Worm (Caenorhabditis elegans) whole organism, young adult: ENCODE data around the gene mnat-1.
A peak's percentile ranks its signal among the peaks of the same experiment; 100 is the strongest.

Source experiments
- F10E7.11 ChIP-seq: sonication (generic microtip); optimal IDR thresholded peaks from 2 replicates; lab custom pipeline; 2017; ENCODE audit warnings: mild to moderate bottlenecking, missing genetic modification characterization, moderate library complexity, missing compliant biosample characterization
- F37B4.10 ChIP-seq: fragments of 200-800 bp; sonication (Bioruptor generic); IDR thresholded peaks from 2 replicates; pipeline ENCODE4 v1.3.6; 2022; ENCODE audit warnings: missing genetic modification characterization, missing compliant biosample characterization
- F57A8.1 ChIP-seq: fragments of 200-800 bp; sonication (Bioruptor generic); optimal IDR thresholded peaks from 2 replicates; lab custom pipeline; 2018; ENCODE audit warnings: mild to moderate bottlenecking, missing genetic modification characterization, moderate library complexity, missing compliant biosample characterization
- K12H6.12 ChIP-seq: fragments of 200-800 bp; sonication (Bioruptor generic); optimal IDR thresholded peaks from 2 replicates; lab custom pipeline; 2018; ENCODE audit warnings: mild to moderate bottlenecking, missing genetic modification characterization, missing compliant biosample characterization
- Y53F4B.3 ChIP-seq: fragments of 200-800 bp; sonication (Bioruptor generic); IDR thresholded peaks from 2 replicates; pipeline ENCODE4 v1.3.6; 2022; ENCODE audit warnings: missing genetic modification reagents, missing genetic modification characterization, missing compliant biosample characterization
- atf-7 ChIP-seq: sonication (generic microtip); optimal IDR thresholded peaks from 2 replicates; lab custom pipeline; 2017; ENCODE audit warnings: mild to moderate bottlenecking, missing genetic modification characterization, missing compliant biosample characterization
- bed-2 ChIP-seq: fragments of 200-800 bp; sonication (Bioruptor generic); IDR thresholded peaks from 2 replicates; pipeline ENCODE4 v1.3.6; 2022; ENCODE audit warnings: missing genetic modification reagents, missing genetic modification characterization, missing compliant biosample characterization
- ccch-3 ChIP-seq: fragments of 200-800 bp; sonication (Bioruptor generic); optimal IDR thresholded peaks from 2 replicates; lab custom pipeline; 2018; ENCODE audit warnings: mild to moderate bottlenecking, missing genetic modification characterization, missing compliant biosample characterization
- ceh-58 ChIP-seq: fragments of 200-800 bp; sonication (Bioruptor generic); IDR thresholded peaks from 2 replicates; pipeline ENCODE4 v1.3.6; 2022; ENCODE audit warnings: missing genetic modification characterization, missing compliant biosample characterization
- ekl-4 ChIP-seq: fragments of 200-800 bp; sonication (Bioruptor generic); IDR thresholded peaks from 2 replicates; pipeline ENCODE4 v1.3.6; 2022; ENCODE audit warnings: missing genetic modification reagents, missing genetic modification characterization, missing compliant biosample characterization
- gei-17 ChIP-seq: fragments of 200-800 bp; sonication (Bioruptor generic); optimal IDR thresholded peaks from 2 replicates; lab custom pipeline; 2018; ENCODE audit warnings: mild to moderate bottlenecking, missing genetic modification characterization, missing compliant biosample characterization
- him-1 ChIP-seq: sonication (generic microtip); optimal IDR thresholded peaks from 2 replicates; lab custom pipeline; 2016; ENCODE audit warnings: missing genotype, missing genetic modification reagents, missing genetic modification characterization, missing compliant biosample characterization
- hmg-1.2 ChIP-seq: fragments of 200-800 bp; sonication (Bioruptor generic); IDR thresholded peaks from 2 replicates; pipeline ENCODE4 v1.3.6; 2022; ENCODE audit warnings: missing genetic modification reagents, missing genetic modification characterization, missing compliant biosample characterization
- hsf-1 ChIP-seq: fragments of 200-800 bp; sonication (Bioruptor generic); IDR thresholded peaks from 2 replicates; pipeline ENCODE4 v1.3.6; 2022; ENCODE audit warnings: missing genetic modification reagents, missing genetic modification characterization, missing compliant biosample characterization
- lag-1 ChIP-seq: fragments of 200-800 bp; sonication (Bioruptor generic); IDR thresholded peaks from 2 replicates; pipeline ENCODE4 v1.3.6; 2022; ENCODE audit warnings: missing genetic modification reagents, missing genetic modification characterization, missing compliant biosample characterization
- let-526 ChIP-seq: fragments of 200-800 bp; sonication (Bioruptor generic); IDR thresholded peaks from 2 replicates; pipeline ENCODE4 v1.3.6; 2022; ENCODE audit warnings: missing genetic modification reagents, missing genetic modification characterization, missing compliant biosample characterization
- lin-26 ChIP-seq: fragments of 200-800 bp; sonication (Bioruptor generic); IDR thresholded peaks from 2 replicates; pipeline ENCODE4 v1.3.6; 2022; ENCODE audit warnings: missing genetic modification reagents, missing genetic modification characterization, missing compliant biosample characterization
- lin-54 ChIP-seq: fragments of 200-800 bp; sonication (Bioruptor generic); optimal IDR thresholded peaks from 2 replicates; lab custom pipeline; 2018; ENCODE audit warnings: mild to moderate bottlenecking, missing genetic modification characterization, missing compliant biosample characterization
- lsl-1 ChIP-seq: fragments of 200-800 bp; sonication (Bioruptor generic); optimal IDR thresholded peaks from 2 replicates; lab custom pipeline; 2018; ENCODE audit warnings: mild to moderate bottlenecking, missing genetic modification characterization, moderate library complexity, missing compliant biosample characterization
- madf-8 ChIP-seq: fragments of 200-800 bp; sonication (Bioruptor generic); conservative IDR thresholded peaks from 2 replicates; pipeline ENCODE4 v1.3.6; 2022; ENCODE audit warnings: missing genetic modification reagents, missing genetic modification characterization, missing compliant biosample characterization
- nhr-27 ChIP-seq: fragments of 200-800 bp; sonication (Bioruptor generic); optimal IDR thresholded peaks from 2 replicates; lab custom pipeline; 2018; ENCODE audit warnings: mild to moderate bottlenecking, missing genetic modification characterization, moderate library complexity, missing compliant biosample characterization
- snpc-1.1 ChIP-seq: sonication (generic microtip); optimal IDR thresholded peaks from 2 replicates; lab custom pipeline; 2017; ENCODE audit warnings: missing genetic modification characterization, mild to moderate bottlenecking, missing compliant biosample characterization, antibody characterized with exemption, moderate library complexity, missing genotype, missing genetic modification reagents; ENCODE audit not compliant: insufficient read depth
- tbp1 ChIP-seq: fragments of 200-800 bp; sonication (Bioruptor generic); optimal IDR thresholded peaks from 2 replicates; lab custom pipeline; 2018; ENCODE audit warnings: mild to moderate bottlenecking, missing genetic modification characterization, missing compliant biosample characterization
- tlf-1 ChIP-seq: fragments of 200-800 bp; sonication (Bioruptor generic); optimal IDR thresholded peaks from 2 replicates; lab custom pipeline; 2018; ENCODE audit warnings: mild to moderate bottlenecking, missing genetic modification characterization, missing compliant biosample characterization
- unc-130 ChIP-seq: sonication (generic microtip); optimal IDR thresholded peaks from 2 replicates; lab custom pipeline; 2016; ENCODE audit warnings: missing genetic modification reagents, missing genetic modification characterization, missing compliant biosample characterization
- zim-3 ChIP-seq: sonication (generic microtip); optimal IDR thresholded peaks from 2 replicates; lab custom pipeline; 2017; ENCODE audit warnings: mild to moderate bottlenecking, missing genetic modification characterization, moderate library complexity, missing compliant biosample characterization
- ztf-26 ChIP-seq: sonication (generic microtip); optimal IDR thresholded peaks from 2 replicates; lab custom pipeline; 2017; ENCODE audit warnings: missing genetic modification characterization, missing compliant biosample characterization
- ztf-28 ChIP-seq: fragments of 200-800 bp; sonication (Bioruptor generic); IDR thresholded peaks from 2 replicates; pipeline ENCODE4 v1.3.6; 2022; ENCODE audit warnings: missing genetic modification reagents, missing genetic modification characterization, missing compliant biosample characterization

mnat-1 gene

DNA sequence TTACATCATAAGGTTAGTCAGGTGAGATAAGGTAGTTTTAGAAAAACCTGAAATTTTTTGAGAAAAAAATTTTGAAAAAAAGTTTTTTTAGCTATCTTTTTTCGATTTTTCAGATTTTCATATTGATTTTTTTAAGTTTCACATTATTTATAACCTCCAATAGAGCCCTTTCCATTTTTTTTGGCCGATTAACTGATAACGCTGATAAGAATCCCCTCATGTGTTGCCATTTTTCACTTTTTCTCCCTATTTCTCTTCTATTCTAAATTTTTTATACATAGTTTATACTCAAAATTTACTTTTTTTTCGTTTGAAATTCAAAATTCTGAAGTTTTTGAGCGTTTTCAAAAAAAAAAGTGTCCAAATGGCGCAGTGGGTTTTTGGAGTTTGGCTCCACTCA is 40.3 kb downstream of the mnat-1 start:
- no peak for TF ChIP-seq lin-54
- TF ChIP-seq F10E7.11 (tag; lab: Kevin White, UChicago) = no peak

DNA sequence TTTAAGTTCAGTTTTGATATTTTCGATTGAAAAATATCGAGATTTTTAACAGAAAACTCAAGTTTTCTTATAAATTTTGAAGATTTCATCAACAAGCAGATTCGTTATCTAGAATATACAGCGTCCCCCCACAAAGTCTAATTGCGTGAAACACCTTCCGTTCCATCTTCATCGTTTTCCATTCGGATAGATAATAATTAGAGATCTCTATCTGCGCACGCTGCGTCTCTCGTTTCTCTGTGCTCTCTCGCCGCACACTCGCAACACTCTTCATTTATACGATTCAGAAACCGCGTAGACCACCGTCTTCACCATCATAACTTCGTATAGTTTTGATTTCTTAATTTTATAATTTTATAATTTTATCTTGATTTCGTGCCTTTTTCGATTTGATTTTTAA is 41.7 kb downstream of the mnat-1 start:
- TF ChIP-seq hmg-1.2 (GFP tag; lab: Robert Waterston, UW) (peak; percentile 85), lag-1 (GFP tag; lab: Robert Waterston, UW) (no peak), bed-2 (GFP tag; lab: Robert Waterston, UW) (no peak), tbp1 (GFP tag; lab: Kevin White, UChicago) (no peak)

DNA sequence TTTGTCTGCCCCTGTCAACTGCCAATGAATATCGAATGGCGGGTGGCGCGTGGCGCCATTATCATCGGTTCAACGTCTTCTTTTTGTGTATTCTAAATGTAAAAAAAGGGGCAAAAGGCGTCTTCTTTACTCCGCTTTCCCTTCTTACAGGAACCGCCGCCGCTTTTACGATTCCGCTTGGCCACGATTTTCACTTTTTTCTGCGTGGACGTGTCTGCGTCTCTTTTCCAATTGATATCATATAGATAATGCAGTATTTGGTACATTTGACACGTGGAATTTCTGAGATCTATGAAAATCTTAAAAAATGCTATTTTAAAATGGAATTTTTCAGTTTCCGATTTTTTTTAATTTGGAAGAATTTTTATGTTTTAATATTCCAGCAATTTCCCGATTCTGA is 42.9 kb downstream of the mnat-1 start:
- TF ChIP-seq snpc-1.1 (no peak), zim-3 (tag; lab: Kevin White, UChicago) (no peak), madf-8 (GFP tag; lab: Robert Waterston, UW) (no peak), ccch-3 (GFP tag; lab: Kevin White, UChicago) (no peak)
- TF ChIP-seq, all 124 proteins: peak for 0

DNA sequence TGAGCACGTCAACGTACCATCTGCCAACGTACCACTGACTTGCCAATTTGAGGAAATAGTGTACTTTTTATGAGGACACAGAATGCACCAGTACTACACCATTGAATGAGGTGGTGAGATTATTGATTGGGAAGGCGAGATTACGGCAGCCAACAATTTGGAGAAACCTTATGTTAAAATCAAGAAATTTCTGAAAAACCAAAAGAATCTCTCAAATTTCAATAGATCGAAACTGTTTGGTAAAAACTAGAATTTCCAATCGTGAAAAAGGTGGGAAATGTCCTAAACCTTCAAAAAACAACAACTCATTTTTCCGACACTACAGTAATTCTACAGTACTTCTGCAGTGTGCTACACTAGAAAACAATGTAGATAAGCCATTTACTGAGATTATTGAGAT is 46.5 kb downstream of the mnat-1 start, which contains the start of gene ceh-86:
ceh-86 (minus strand) TSS at position 101 of the 400 bp plus-strand sequence.
- TF ChIP-seq hsf-1 (GFP tag; lab: Robert Waterston, UW) = no peak
- TF ChIP-seq F37B4.10 (GFP tag; lab: Robert Waterston, UW) = no peak
- no peak for TF ChIP-seq K12H6.12
- TF ChIP-seq ztf-26 = no peak
- TF ChIP-seq zim-3 (tag; lab: Kevin White, UChicago) = no peak
- TF ChIP-seq gei-17 (GFP tag; lab: Kevin White, UChicago) = no peak
- no peak for TF ChIP-seq atf-7 (tag; lab: Kevin White, UChicago)
- no peak for TF ChIP-seq Y53F4B.3 (GFP tag; lab: Robert Waterston, UW)
- no peak for TF ChIP-seq lsl-1 (GFP tag; lab: Kevin White, UChicago)
- no peak for TF ChIP-seq lin-26 (GFP tag; lab: Robert Waterston, UW)
- no peak for TF ChIP-seq nhr-27
- TF ChIP-seq F57A8.1 (GFP tag; lab: Kevin White, UChicago) = no peak
- TF ChIP-seq let-526 (GFP tag; lab: Robert Waterston, UW) = no peak
- TF ChIP-seq bed-2 (GFP tag; lab: Robert Waterston, UW) = no peak
- TF ChIP-seq tlf-1 = no peak
- no peak for TF ChIP-seq ceh-58 (GFP tag; lab: Robert Waterston, UW)
- TF ChIP-seq ztf-28 (GFP tag; lab: Robert Waterston, UW) = no peak
- TF ChIP-seq ekl-4 (GFP tag; lab: Robert Waterston, UW) = no peak
- TF ChIP-seq him-1 (tag; lab: Kevin White, UChicago) = no peak
- no peak for TF ChIP-seq unc-130 (GFP tag; lab: Kevin White, UChicago)
